Worm (Caenorhabditis elegans) whole organism, early embryonic: ENCODE measurements around the gene marc-2.

ENCODE experiments used
- aly-1 ChIP-seq: sonication (generic microtip); optimal IDR thresholded peaks from 2 replicates; lab custom pipeline; 2016; ENCODE audit warnings: missing genetic modification characterization, missing compliant biosample characterization
- ama-1 ChIP-seq: fragments of 150-350 bp; optimal IDR thresholded peaks from 2 replicates; lab custom pipeline; 2014
- flt-1 ChIP-seq: fragments of 200-800 bp; sonication (Bioruptor generic); IDR thresholded peaks from 2 replicates; pipeline ENCODE4 v1.3.6; 2022; ENCODE audit warnings: missing genetic modification characterization, missing compliant biosample characterization
- hmbx-1 ChIP-seq: sonication (generic microtip); optimal IDR thresholded peaks from 2 replicates; lab custom pipeline; 2016; ENCODE audit warnings: mild to moderate bottlenecking, missing genetic modification characterization, missing compliant biosample characterization

ce11 chrII:10706038-10706437, 45.2 kb upstream of the marc-2 start:
- TF ChIP-seq flt-1 (GFP tag; lab: Robert Waterston, UW): no peak
- TF ChIP-seq ama-1 (lab: Kevin White, UChicago): no peak
- no peak for TF ChIP-seq hmbx-1 (tag; lab: Kevin White, UChicago)
- TF ChIP-seq aly-1 (tag; lab: Kevin White, UChicago): no peak
